Worm (Caenorhabditis elegans) whole organism, L4/young adult: ENCODE data around the gene W04B5.6.
A peak's percentile ranks its signal among the peaks of the same experiment; 100 is the strongest.
"Not testable (repeated sequence)": the region's sequence is repeated elsewhere in the genome, so short reads cannot be mapped to it uniquely, and the experiment has no call there.

Source experiments
- W03F9.2 ChIP-seq: fragments of 150-350 bp; optimal IDR thresholded peaks from 2 replicates; lab custom pipeline; 2014; ENCODE audit warnings: missing biosample characterization, missing genetic modification characterization
- dao-5 ChIP-seq: sonication (generic microtip); optimal IDR thresholded peaks from 2 replicates; lab custom pipeline; 2016; ENCODE audit warnings: missing genotype, missing genetic modification characterization, moderate library complexity, missing compliant biosample characterization
- him-1 ChIP-seq: sonication (generic microtip); optimal IDR thresholded peaks from 2 replicates; lab custom pipeline; 2016; ENCODE audit warnings: missing genotype, missing genetic modification reagents, missing genetic modification characterization, missing compliant biosample characterization

W04B5.6 gene

ce11 chrIII:2435805-2436204 lies 532 bp upstream of the W04B5.6 start, which contains the start of gene E02H9.6:
Gene E02H9.6 (plus strand): TSS chrIII:2436105.
- TF ChIP-seq dao-5, W03F9.2, him-1 (tag; lab: Kevin White, UChicago): not testable (repeated sequence)

- TF ChIP-seq dao-5 (tag; lab: Kevin White, UChicago) (no peak), W03F9.2 (tag; lab: Kevin White, UChicago) (no peak), him-1 (tag; lab: Kevin White, UChicago) (no peak)
Observed at ce11 chrIII:2432925-2433324, 2.3 kb downstream of the W04B5.6 start.

- TF ChIP-seq W03F9.2 (tag; lab: Kevin White, UChicago) (no peak), him-1 (tag; lab: Kevin White, UChicago) (no peak), dao-5 (tag; lab: Kevin White, UChicago) (no peak)
Observed at ce11 chrIII:2426122-2426521, 9.2 kb downstream of the W04B5.6 start, which contains the start of gene W04B5.8. Gene W04B5.8 (plus strand): TSS chrIII:2426316.

ce11 chrIII:2424783-2425329 lies 10.4 kb downstream of the W04B5.6 start:
- TF ChIP-seq him-1 (tag; lab: Kevin White, UChicago) (no peak), dao-5 (tag; lab: Kevin White, UChicago) (no peak), W03F9.2 (tag; lab: Kevin White, UChicago) (no peak)

DNA sequence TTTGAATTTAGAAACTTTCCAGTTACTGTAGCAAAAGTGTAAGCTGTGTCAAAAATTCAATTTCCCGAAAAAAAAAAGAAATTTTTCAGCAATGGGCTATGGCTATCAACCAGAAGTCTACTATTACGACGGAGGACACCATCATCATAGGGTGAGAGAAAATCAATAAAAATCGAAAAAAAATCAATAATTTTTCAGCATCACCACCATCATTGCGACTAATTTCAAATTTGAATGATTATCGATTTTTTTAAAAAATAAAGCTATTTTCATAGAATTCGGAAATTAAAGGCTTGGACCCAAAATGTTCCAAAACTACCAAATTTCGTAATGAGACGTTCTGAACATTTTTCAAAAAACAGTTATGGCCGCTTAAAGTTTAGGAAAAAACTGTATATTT lies 11.6 kb downstream of the W04B5.6 start:
- TF ChIP-seq him-1 (tag; lab: Kevin White, UChicago): no peak
- no peak for TF ChIP-seq dao-5 (tag; lab: Kevin White, UChicago)
- no peak for TF ChIP-seq W03F9.2 (tag; lab: Kevin White, UChicago)

- no peak for TF ChIP-seq him-1 (tag; lab: Kevin White, UChicago)
- no peak for TF ChIP-seq dao-5 (tag; lab: Kevin White, UChicago)
- no peak for TF ChIP-seq W03F9.2 (tag; lab: Kevin White, UChicago)
Observed at ce11 chrIII:2421226-2421625, 14.0 kb downstream of the W04B5.6 start.

- no peak for TF ChIP-seq dao-5 (tag; lab: Kevin White, UChicago)
- no peak for TF ChIP-seq W03F9.2 (tag; lab: Kevin White, UChicago)
- TF ChIP-seq him-1 (tag; lab: Kevin White, UChicago): no peak
Observed at ce11 chrIII:2419504-2419903, 15.8 kb downstream of the W04B5.6 start.

DNA sequence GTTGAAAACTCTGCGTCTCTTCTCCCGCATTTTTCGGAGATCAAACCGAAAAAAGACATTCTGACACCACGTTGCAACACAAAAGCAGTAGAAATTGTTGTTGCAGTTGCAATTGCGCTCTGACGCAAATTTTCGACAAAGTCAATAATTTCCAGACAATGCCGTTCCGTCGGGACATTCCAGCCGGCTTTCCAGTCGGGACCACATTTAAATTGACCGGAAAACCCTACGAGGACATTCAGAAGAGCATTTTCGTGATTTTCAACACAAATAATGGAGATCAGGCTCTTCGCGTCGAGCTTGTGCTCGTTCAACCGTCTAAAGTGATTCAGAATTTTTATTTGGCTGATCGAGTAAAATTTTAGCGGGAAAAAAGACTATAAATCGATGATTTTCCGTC lies 16.3 kb downstream of the W04B5.6 start:
- TF ChIP-seq him-1 (tag; lab: Kevin White, UChicago) (no peak), W03F9.2 (tag; lab: Kevin White, UChicago) (no peak), dao-5 (tag; lab: Kevin White, UChicago) (no peak)

DNA sequence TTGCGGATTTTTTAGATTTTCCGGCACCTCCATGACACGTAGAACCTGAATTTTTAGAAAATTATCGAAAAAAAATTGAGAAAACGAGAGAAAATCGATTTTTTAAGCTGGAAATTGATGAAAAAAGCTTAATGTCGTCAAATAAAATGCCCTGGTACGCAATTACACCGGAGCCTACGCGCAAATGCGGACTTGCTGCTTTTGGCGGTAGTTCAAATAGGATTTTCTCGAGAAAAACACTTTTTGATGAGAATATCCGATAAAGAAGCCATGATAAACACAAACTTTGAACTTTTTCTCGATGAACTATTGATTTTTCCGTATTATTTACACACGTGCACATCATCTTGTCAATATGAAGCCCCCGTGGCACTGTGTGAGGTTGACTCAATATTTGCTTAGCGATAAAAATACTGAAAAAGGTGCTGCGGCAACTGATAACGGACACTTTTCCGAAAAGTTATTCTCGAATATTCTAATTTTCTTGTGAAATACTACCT lies 17.1 kb downstream of the W04B5.6 start, which contains the start of the genes W04B5.5 and W04B5.3:
TSS of gene W04B5.5 (minus strand) at position 51 of the 500 bp plus-strand sequence.
TSS of gene W04B5.3 (plus strand) at position 356 of the 500 bp plus-strand sequence.
- TF ChIP-seq him-1 (tag; lab: Kevin White, UChicago): no peak
- TF ChIP-seq dao-5 (tag; lab: Kevin White, UChicago): no peak
- TF ChIP-seq W03F9.2 (tag; lab: Kevin White, UChicago): no peak

- no peak for TF ChIP-seq him-1 (tag; lab: Kevin White, UChicago)
- TF ChIP-seq dao-5 (tag; lab: Kevin White, UChicago): no peak
- TF ChIP-seq W03F9.2 (tag; lab: Kevin White, UChicago): no peak
Observed at ce11 chrIII:2410925-2411450, 24.3 kb downstream of the W04B5.6 start, which contains the start of gene mrpl-30. Gene mrpl-30 (minus strand): TSS chrIII:2410975.

DNA sequence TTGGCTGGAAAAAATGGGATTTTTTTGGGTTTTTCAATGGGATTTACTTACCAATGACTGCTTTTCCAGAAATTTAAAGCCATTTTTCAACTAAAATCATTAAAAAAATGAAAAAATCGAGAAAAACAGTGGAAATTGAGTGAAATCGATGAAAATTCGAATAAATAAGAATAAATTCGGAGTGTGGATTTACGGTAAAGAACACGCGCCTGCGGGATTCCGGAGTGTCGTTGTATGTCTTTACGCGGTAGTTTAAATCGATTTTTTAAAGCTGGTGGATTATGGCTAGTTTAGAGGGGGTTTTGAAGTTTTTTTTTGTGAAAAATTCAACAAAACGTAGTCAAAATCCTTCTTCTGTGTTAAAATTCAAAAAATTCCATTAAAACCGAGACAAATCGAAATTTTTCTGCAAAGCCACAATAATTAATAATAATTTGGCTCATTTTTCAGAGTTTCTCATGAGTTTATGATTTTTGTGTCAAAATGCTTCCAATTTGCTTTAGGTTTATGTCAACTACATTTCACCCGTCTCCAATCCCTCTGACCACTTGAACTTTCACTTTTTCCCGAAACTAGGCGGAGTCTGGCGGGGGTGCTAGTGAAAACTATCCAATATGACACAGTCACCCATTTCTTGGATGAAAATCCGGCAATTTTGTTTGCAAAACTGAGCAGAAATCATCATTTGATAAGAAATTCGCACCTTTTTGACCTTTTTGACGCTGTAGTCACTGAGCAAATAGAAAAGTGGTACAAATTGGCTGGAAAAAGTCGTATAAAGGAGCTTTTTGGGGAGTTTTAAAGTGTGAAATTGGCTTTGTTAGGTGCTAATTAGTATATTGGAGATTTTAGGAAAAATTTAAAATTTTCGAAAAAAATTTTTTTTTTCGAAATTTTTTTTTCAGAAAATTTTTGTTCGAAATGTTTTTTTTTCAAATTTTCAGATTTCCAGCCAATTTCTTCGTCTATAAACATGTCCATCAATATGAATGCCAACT lies 33.8 kb downstream of the W04B5.6 start, which contains the start of the genes cic-1 and strm-1:
TSS of gene cic-1 (minus strand) at position 96 of the 998 bp plus-strand sequence.
TSS of gene strm-1 (plus strand) at position 945 of the 998 bp plus-strand sequence.
- TF ChIP-seq W03F9.2 (tag; lab: Kevin White, UChicago) (peak; percentile 53), him-1 (tag; lab: Kevin White, UChicago) (no peak)

DNA sequence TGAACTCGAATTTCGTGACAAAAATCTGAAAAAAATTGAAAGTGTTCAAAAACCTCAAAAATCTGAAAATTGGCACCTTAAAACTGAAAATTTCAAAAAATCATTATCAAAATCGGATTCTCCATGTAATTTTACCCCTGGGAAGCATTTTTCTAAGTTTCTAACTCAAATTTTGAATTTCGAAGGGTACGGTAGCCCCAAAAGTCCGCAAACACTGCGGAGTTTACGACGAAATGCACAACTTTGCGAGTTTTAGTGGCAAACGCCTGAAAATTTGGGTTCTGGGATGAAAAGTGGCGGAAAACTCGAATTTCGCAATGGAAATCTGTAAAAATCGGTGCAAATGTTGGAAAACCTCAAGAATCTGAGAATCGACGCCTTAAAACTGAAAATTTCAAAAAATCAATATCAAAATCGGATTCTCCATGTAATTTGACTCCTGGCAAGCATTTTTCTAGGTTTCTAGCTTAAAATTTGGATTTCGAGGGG lies 41.6 kb downstream of the W04B5.6 start:
- TF ChIP-seq dao-5 (tag; lab: Kevin White, UChicago): no peak
- no peak for TF ChIP-seq him-1 (tag; lab: Kevin White, UChicago)
- TF ChIP-seq W03F9.2 (tag; lab: Kevin White, UChicago): no peak
